Fruit fly (Drosophila melanogaster) whole organism, wandering third instar larva: ENCODE measurements around the gene CG43085.

Experiments
- Abd-B ChIP-seq: fragments of >200 bp; optimal IDR thresholded peaks from 2 replicates; lab custom pipeline; 2017; ENCODE audit warnings: missing biosample characterization, missing genetic modification characterization
- CG32264 ChIP-seq: fragments of 200-800 bp; sonication (Bioruptor generic); optimal IDR thresholded peaks from 2 replicates; lab custom pipeline; 2016; ENCODE audit warnings: missing biosample characterization, missing genetic modification characterization
- CG9705 ChIP-seq: fragments of 200-800 bp; sonication (Bioruptor generic); optimal IDR thresholded peaks from 2 replicates; lab custom pipeline; 2018; ENCODE audit warnings: missing biosample characterization, mild to moderate bottlenecking, missing genetic modification characterization
- CrebA ChIP-seq: fragments of 200-800 bp; sonication (Bioruptor generic); optimal IDR thresholded peaks from 2 replicates; lab custom pipeline; 2016; ENCODE audit warnings: missing biosample characterization, mild to moderate bottlenecking, missing genetic modification characterization, borderline replicate concordance
- Dfd ChIP-seq: fragments of >200 bp; optimal IDR thresholded peaks from 2 replicates; lab custom pipeline; 2017; ENCODE audit warnings: missing biosample characterization, missing genetic modification characterization
- Dif ChIP-seq: fragments of 200-275, 200-300 bp; sonication (Bioruptor generic); optimal IDR thresholded peaks from 2 replicates; lab custom pipeline; 2018; ENCODE audit warnings: missing biosample characterization, missing genetic modification characterization; ENCODE audit not compliant: partially characterized antibody
- GATAd ChIP-seq: sonication (Bioruptor generic); optimal IDR thresholded peaks from 2 replicates; lab custom pipeline; 2016; ENCODE audit warnings: missing biosample characterization, missing genetic modification characterization
- HLH106 ChIP-seq: fragments of 200-800 bp; optimal IDR thresholded peaks from 3 replicates; lab custom pipeline; 2019; ENCODE audit warnings: missing biosample characterization, mild to moderate bottlenecking, missing genetic modification characterization, moderate library complexity
- Hnf4 ChIP-seq: fragments of 200-800 bp; sonication (Bioruptor generic); optimal IDR thresholded peaks from 2 replicates; lab custom pipeline; 2016; ENCODE audit warnings: missing biosample characterization, mild to moderate bottlenecking, missing genetic modification characterization
- Hr78 ChIP-seq: fragments of >200 bp; optimal IDR thresholded peaks from 2 replicates; lab custom pipeline; 2017; ENCODE audit warnings: missing biosample characterization, missing genetic modification characterization
- Hr83 ChIP-seq: fragments of 200-300 bp; sonication (Bioruptor generic); optimal IDR thresholded peaks from 2 replicates; lab custom pipeline; 2016; ENCODE audit warnings: missing biosample characterization, mild to moderate bottlenecking, missing genetic modification characterization, moderate library complexity; ENCODE audit not compliant: poor library complexity, severe bottlenecking
- Jra ChIP-seq: sonication (Bioruptor generic); optimal IDR thresholded peaks from 2 replicates; lab custom pipeline; 2016; ENCODE audit warnings: missing biosample characterization, missing genetic modification characterization
- Mio ChIP-seq: sonication (Bioruptor generic); optimal IDR thresholded peaks from 2 replicates; lab custom pipeline; 2016; ENCODE audit warnings: missing biosample characterization, missing genetic modification characterization
- Myc ChIP-seq: fragments of >200 bp; optimal IDR thresholded peaks from 2 replicates; lab custom pipeline; 2017
- N ChIP-seq: fragments of >200 bp; optimal IDR thresholded peaks from 2 replicates; lab custom pipeline; 2018; ENCODE audit warnings: missing biosample characterization, missing external identifiers, missing genetic modification characterization
- OdsH ChIP-seq: fragments of 200-800 bp; sonication (Bioruptor generic); optimal IDR thresholded peaks from 2 replicates; lab custom pipeline; 2016; ENCODE audit warnings: missing biosample characterization, mild to moderate bottlenecking, missing genetic modification characterization
- Rel ChIP-seq, 2 experiments: fragments of 200-800 bp; sonication (Bioruptor generic) in 1 of 2; optimal IDR thresholded peaks; 2 replicates in 1 of 2; 3 replicates in 1 of 2; lab custom pipeline; 2016 to 2019; ENCODE audit warnings: mild to moderate bottlenecking in 2 of 2, missing biosample characterization in 2 of 2, missing genetic modification characterization in 2 of 2, moderate library complexity in 1 of 2
- Sp1 ChIP-seq: fragments of 200-800 bp; sonication (Bioruptor generic); optimal IDR thresholded peaks from 3 replicates; lab custom pipeline; 2019; ENCODE audit warnings: missing biosample characterization, mild to moderate bottlenecking, missing genetic modification characterization, moderate library complexity
- Vsx2 ChIP-seq: fragments of 200-300, 225-300 bp; sonication (Bioruptor generic); optimal IDR thresholded peaks from 2 replicates; lab custom pipeline; 2018; ENCODE audit warnings: missing biosample characterization, missing genetic modification characterization; ENCODE audit not compliant: partially characterized antibody
- br ChIP-seq: fragments of 200-800 bp; sonication (Bioruptor generic); optimal IDR thresholded peaks from 2 replicates; lab custom pipeline; 2016; ENCODE audit warnings: missing biosample characterization, missing genetic modification characterization
- brk ChIP-seq: fragments of 200-800 bp; sonication (Bioruptor generic); optimal IDR thresholded peaks from 2 replicates; lab custom pipeline; 2016; ENCODE audit warnings: missing biosample characterization, mild to moderate bottlenecking, missing genetic modification characterization
- dl ChIP-seq, 2 experiments: fragments of 175-275, 200-275 bp in 1 of 2; fragments of 200-275 bp in 1 of 2; sonication (Bioruptor generic); optimal IDR thresholded peaks; lab custom pipeline; 2018; ENCODE audit warnings: mild to moderate bottlenecking in 2 of 2, missing biosample characterization in 2 of 2, missing genetic modification characterization in 2 of 2, moderate library complexity in 2 of 2; ENCODE audit not compliant: partially characterized antibody in 2 of 2, insufficient read depth in 1 of 2
- dmrt93B ChIP-seq: fragments of 200-800 bp; sonication (Bioruptor generic); optimal IDR thresholded peaks from 2 replicates; lab custom pipeline; 2018; ENCODE audit warnings: missing biosample characterization, mild to moderate bottlenecking, missing genetic modification characterization
- dsf ChIP-seq: sonication (Bioruptor generic); optimal IDR thresholded peaks from 2 replicates; lab custom pipeline; 2016; ENCODE audit warnings: missing biosample characterization, missing genetic modification characterization, borderline replicate concordance
- ey ChIP-seq: fragments of 200-800 bp; sonication (Bioruptor generic); optimal IDR thresholded peaks from 2 replicates; lab custom pipeline; 2016; ENCODE audit warnings: missing biosample characterization, missing genetic modification characterization
- foxo ChIP-seq, 2 experiments: fragments of 200-800 bp; sonication (Bioruptor generic); optimal IDR thresholded peaks; 2 replicates in 1 of 2; 3 replicates in 1 of 2; lab custom pipeline; 2016 to 2017; ENCODE audit warnings: missing biosample characterization in 2 of 2, missing genetic modification characterization in 2 of 2
- fru ChIP-seq: fragments of 200-800 bp; sonication (Bioruptor generic); optimal IDR thresholded peaks from 3 replicates; lab custom pipeline; 2016; ENCODE audit warnings: missing biosample characterization, mild to moderate bottlenecking, missing genetic modification characterization
- h ChIP-seq: fragments of 200-800 bp; sonication (Bioruptor generic); optimal IDR thresholded peaks from 3 replicates; lab custom pipeline; 2016; ENCODE audit warnings: missing biosample characterization, mild to moderate bottlenecking, missing genetic modification characterization
- jim ChIP-seq: fragments of 175-275, 200-325 bp; sonication (Bioruptor generic); optimal IDR thresholded peaks from 2 replicates; lab custom pipeline; 2016; ENCODE audit warnings: missing biosample characterization, mild to moderate bottlenecking, missing genetic modification characterization
- lola ChIP-seq: fragments of >200 bp; optimal IDR thresholded peaks from 2 replicates; lab custom pipeline; 2017; ENCODE audit warnings: missing biosample characterization, missing genetic modification characterization
- pan ChIP-seq: fragments of >200 bp; optimal IDR thresholded peaks from 2 replicates; lab custom pipeline; 2017
- psq ChIP-seq: fragments of 200-800 bp; sonication (Bioruptor generic); optimal IDR thresholded peaks from 3 replicates; lab custom pipeline; 2017; ENCODE audit warnings: missing biosample characterization, mild to moderate bottlenecking, missing genetic modification characterization, moderate library complexity
- rgr ChIP-seq: fragments of 200-800 bp; sonication (Bioruptor generic); optimal IDR thresholded peaks from 3 replicates; lab custom pipeline; 2016; ENCODE audit warnings: missing biosample characterization, mild to moderate bottlenecking, missing genetic modification characterization
- sage ChIP-seq: fragments of 200-800 bp; sonication (Bioruptor generic); optimal IDR thresholded peaks from 2 replicates; lab custom pipeline; 2016; ENCODE audit warnings: missing biosample characterization, mild to moderate bottlenecking, missing genetic modification characterization
- sv ChIP-seq: fragments of 200-800 bp; sonication (Bioruptor generic); optimal IDR thresholded peaks from 3 replicates; lab custom pipeline; 2016; ENCODE audit warnings: missing biosample characterization, missing genetic modification characterization
- tai ChIP-seq: sonication (Bioruptor generic); optimal IDR thresholded peaks from 2 replicates; lab custom pipeline; 2016; ENCODE audit warnings: missing biosample characterization, missing genetic modification characterization
- usp ChIP-seq: fragments of >200 bp; optimal IDR thresholded peaks from 2 replicates; lab custom pipeline; 2017; ENCODE audit warnings: missing biosample characterization, missing genetic modification characterization
- woc ChIP-seq: sonication (Bioruptor generic); optimal IDR thresholded peaks from 2 replicates; lab custom pipeline; 2016; ENCODE audit warnings: missing biosample characterization, mild to moderate bottlenecking, missing genetic modification characterization

The CG43085 gene

DNA sequence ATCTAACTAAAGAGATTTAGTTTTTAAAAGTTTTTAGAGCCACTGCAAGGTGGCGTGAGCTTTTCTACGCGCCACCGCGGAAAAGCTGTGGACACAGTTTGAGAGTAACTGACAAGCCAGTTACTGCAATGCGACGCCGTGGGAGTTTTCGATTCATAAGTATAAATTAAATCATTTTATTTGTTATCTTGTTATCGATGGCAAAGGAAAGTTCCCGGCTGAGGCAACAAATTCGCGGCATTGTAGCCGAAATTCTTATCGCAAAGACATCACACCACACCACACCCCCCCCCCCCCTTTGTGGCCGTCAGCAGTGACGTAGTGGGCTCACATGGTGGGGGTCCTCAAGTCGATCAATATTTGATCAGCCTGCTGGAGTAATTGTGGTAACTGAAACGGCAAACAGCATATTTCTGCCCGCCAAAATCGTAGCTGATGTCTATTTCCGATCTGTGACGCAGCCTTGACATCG is 9.3 kb upstream of the CG43085 start:
- TF ChIP-seq Sp1 (GFP tag; lab: Kevin White, UChicago) = peak; percentile 58
- peak; percentile 50 for TF ChIP-seq OdsH (GFP tag; lab: Kevin White, UChicago)
- peak; percentile 59 for TF ChIP-seq h
- TF ChIP-seq HLH106 (tag; lab: Kevin White, UChicago) = peak; percentile 23
- TF ChIP-seq dsf (GFP tag; lab: Kevin White, UChicago) = peak; percentile 5
- TF ChIP-seq jim (GFP tag; lab: Kevin White, UChicago) = no peak
- TF ChIP-seq Hr83 (GFP tag; lab: Kevin White, UChicago) = peak; percentile 86
- TF ChIP-seq brk (GFP tag; lab: Kevin White, UChicago) = no peak
- peak; percentile 36 for TF ChIP-seq Myc (lab: Kevin White, UChicago)
- peak; percentile 62 for TF ChIP-seq fru
- TF ChIP-seq ey = no peak
- TF ChIP-seq rgr (GFP tag; lab: Kevin White, UChicago) = peak; percentile 71
- TF ChIP-seq CrebA (GFP tag; lab: Kevin White, UChicago) = no peak
- TF ChIP-seq br (GFP tag; lab: Kevin White, UChicago) = peak; percentile 20
- peak in 1 of 2 experiments; percentile 19 for TF ChIP-seq foxo (GFP tag; optimal IDR thresholded peaks at IDR 0.05; lab: Kevin White, UChicago)
- TF ChIP-seq Mio = no peak
- peak; percentile 12 for TF ChIP-seq psq (GFP tag; lab: Kevin White, UChicago)
- TF ChIP-seq Rel (GFP tag; optimal IDR thresholded peaks at IDR 0.05; lab: Kevin White, UChicago) = no peak
- peak; percentile 70 for TF ChIP-seq Rel (tag; optimal IDR thresholded peaks at IDR 0.05; lab: Kevin White, UChicago)

DNA sequence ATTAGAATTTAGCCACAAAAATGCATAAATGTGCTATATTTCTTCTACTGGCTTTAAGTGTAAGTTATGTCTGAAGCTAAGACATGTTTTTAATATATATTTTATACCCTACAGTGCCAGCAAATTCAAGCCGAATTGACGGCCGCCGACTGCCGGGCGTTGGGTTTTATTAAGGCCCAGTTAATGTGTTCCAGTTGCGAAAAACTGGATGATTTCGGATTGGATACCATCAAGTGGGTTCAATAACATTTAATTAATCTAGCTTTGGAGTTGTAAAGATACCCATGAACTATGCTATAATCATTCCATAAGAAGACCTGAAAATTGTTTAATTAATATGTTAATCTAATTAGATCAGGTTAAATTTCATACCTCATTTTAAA is 8.1 kb upstream of the CG43085 start:
- TF ChIP-seq dl (GFP tag; optimal IDR thresholded peaks at IDR 0.05; lab: Kevin White, UChicago; ENCODE audit: insufficient read depth in 1 of 2, partially characterized antibody in 2 of 2) = no peak
- TF ChIP-seq usp (GFP tag; lab: Kevin White, UChicago) = no peak
- no peak for TF ChIP-seq CrebA (GFP tag; lab: Kevin White, UChicago)
- TF ChIP-seq CG9705 (GFP tag; lab: Kevin White, UChicago) = no peak
- no peak for TF ChIP-seq Rel (GFP tag; optimal IDR thresholded peaks at IDR 0.05; lab: Kevin White, UChicago)
- no peak for TF ChIP-seq Rel (tag; optimal IDR thresholded peaks at IDR 0.05; lab: Kevin White, UChicago)
- no peak for TF ChIP-seq br (GFP tag; lab: Kevin White, UChicago)
- no peak for TF ChIP-seq dmrt93B (GFP tag; lab: Kevin White, UChicago)
- TF ChIP-seq Sp1 (GFP tag; lab: Kevin White, UChicago) = no peak
- no peak for TF ChIP-seq brk (GFP tag; lab: Kevin White, UChicago)
- no peak for TF ChIP-seq jim (GFP tag; lab: Kevin White, UChicago)
- TF ChIP-seq N = no peak
- no peak for TF ChIP-seq sage (GFP tag; lab: Kevin White, UChicago)
- no peak for TF ChIP-seq woc (GFP tag; lab: Kevin White, UChicago)
- no peak for TF ChIP-seq tai
- no peak for TF ChIP-seq Abd-B

DNA sequence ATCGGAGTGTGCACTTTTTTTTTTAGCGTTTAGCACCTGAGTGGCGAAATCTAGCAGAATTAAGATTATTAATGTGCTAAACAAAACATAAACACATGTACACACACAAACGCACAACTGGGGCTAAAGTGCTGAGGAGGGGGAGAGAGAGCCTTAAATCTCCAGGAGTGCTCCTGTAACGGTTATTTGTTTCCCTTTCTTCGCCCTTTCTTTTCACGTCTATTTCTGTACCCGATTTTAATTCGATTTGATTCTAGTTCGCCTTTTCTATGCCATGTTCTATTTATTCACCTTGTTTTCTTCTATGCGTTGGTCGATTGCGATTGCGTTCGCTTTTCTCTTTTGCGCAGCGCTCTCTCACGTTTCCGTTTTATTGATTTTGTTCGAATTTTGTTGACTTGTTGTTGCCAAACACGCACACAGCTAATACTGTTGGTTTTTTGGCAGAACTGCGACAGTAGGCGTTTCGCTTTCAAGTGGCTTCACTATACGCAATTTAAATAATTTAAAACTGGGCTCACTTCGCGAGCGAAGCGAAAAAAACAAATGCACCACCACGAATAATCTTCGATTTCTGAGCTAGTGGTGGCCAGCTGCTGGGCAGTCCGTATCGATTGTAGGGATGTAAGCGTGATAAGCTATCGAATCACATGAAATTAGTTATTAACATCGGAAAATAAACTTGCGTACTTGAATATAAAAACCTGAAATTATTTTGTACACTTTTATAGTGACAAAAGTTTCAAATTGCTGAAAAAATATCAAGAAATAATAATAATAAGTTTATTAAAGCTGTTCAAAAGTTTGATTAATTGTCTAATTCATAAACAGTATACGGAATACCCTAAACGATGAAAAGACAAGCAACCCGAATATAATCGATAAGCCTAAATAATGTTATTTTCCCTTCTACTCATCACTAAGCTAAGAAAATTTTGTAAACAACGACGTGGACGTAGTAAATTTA is 7.4 kb upstream of the CG43085 start, which contains the start of the genes Krn, Ndfip and CG7484:
TSS of gene Krn (minus strand) at position 580 of the 967 bp plus-strand sequence.
TSS of gene Ndfip (minus strand) at position 580 of the 967 bp plus-strand sequence.
TSS of gene CG7484 (plus strand) at position 917 of the 967 bp plus-strand sequence.
- peak; percentile 81 for TF ChIP-seq Hr83 (GFP tag; lab: Kevin White, UChicago)
- peak; percentile 91 for TF ChIP-seq Sp1 (GFP tag; lab: Kevin White, UChicago)
- no peak for TF ChIP-seq Abd-B
- peak; percentile 26 for TF ChIP-seq CG32264
- no peak for TF ChIP-seq Dif (GFP tag; lab: Kevin White, UChicago)
- TF ChIP-seq lola (GFP tag; lab: Kevin White, UChicago) = no peak
- peak; percentile 50 for TF ChIP-seq Dfd (GFP tag; lab: Kevin White, UChicago)
- TF ChIP-seq jim (GFP tag; lab: Kevin White, UChicago) = no peak
- TF ChIP-seq Rel (GFP tag; optimal IDR thresholded peaks at IDR 0.05; lab: Kevin White, UChicago) = peak; percentile 1
- TF ChIP-seq Rel (tag; optimal IDR thresholded peaks at IDR 0.05; lab: Kevin White, UChicago) = peak; percentile 71
- TF ChIP-seq dl (GFP tag; optimal IDR thresholded peaks at IDR 0.05; lab: Kevin White, UChicago; ENCODE audit: insufficient read depth in 1 of 2, partially characterized antibody in 2 of 2) = no peak
- TF ChIP-seq CG9705 (GFP tag; lab: Kevin White, UChicago) = peak; percentile 90
- TF ChIP-seq Jra (GFP tag; lab: Kevin White, UChicago) = peak; percentile 74
- no peak for TF ChIP-seq N
- peak; percentile 76 for TF ChIP-seq OdsH (GFP tag; lab: Kevin White, UChicago)
- TF ChIP-seq psq (GFP tag; lab: Kevin White, UChicago) = peak; percentile 80
- TF ChIP-seq Myc (lab: Kevin White, UChicago) = no peak
- peak; percentile 68 for TF ChIP-seq sv
- no peak for TF ChIP-seq usp (GFP tag; lab: Kevin White, UChicago)
- peak; percentile 88 for TF ChIP-seq Hnf4 (GFP tag; lab: Kevin White, UChicago)
- TF ChIP-seq HLH106 (tag; lab: Kevin White, UChicago) = peak; percentile 95
- no peak for TF ChIP-seq Vsx2 (GFP tag; lab: Kevin White, UChicago)
- no peak for TF ChIP-seq Mio
- peak; percentile 86 for TF ChIP-seq fru
- peak; percentile 85 for TF ChIP-seq ey
- no peak for TF ChIP-seq Hr78
- TF ChIP-seq pan (lab: Kevin White, UChicago) = no peak
- peak; percentile 78 for TF ChIP-seq dsf (GFP tag; lab: Kevin White, UChicago)
- peak; percentile 90 for TF ChIP-seq tai
- peak; percentile 79 for TF ChIP-seq GATAd (GFP tag; lab: Kevin White, UChicago)
- TF ChIP-seq foxo (GFP tag; optimal IDR thresholded peaks at IDR 0.05; lab: Kevin White, UChicago) = peak in 1 of 2 experiments; percentile 93
- peak; percentile 39 for TF ChIP-seq sage (GFP tag; lab: Kevin White, UChicago)
- TF ChIP-seq brk (GFP tag; lab: Kevin White, UChicago) = peak; percentile 82
- TF ChIP-seq br (GFP tag; lab: Kevin White, UChicago) = peak; percentile 78
